Worm (Caenorhabditis elegans) whole organism, mixed stage, embryonic: ENCODE data around the gene mai-2.
"Not testable (repeated sequence)": the region's sequence is repeated elsewhere in the genome, so short reads cannot be mapped to it uniquely, and the experiment has no call there.

Experiments
- cnd-1 ChIP-seq: fragments of 200-800 bp; sonication (Bioruptor generic); optimal IDR thresholded peaks from 2 replicates; lab custom pipeline; 2018; ENCODE audit warnings: mild to moderate bottlenecking, missing genetic modification characterization, missing compliant biosample characterization
- elt-1 ChIP-seq: sonication (generic microtip); optimal IDR thresholded peaks from 2 replicates; lab custom pipeline; 2017; ENCODE audit warnings: missing genetic modification characterization, mild to moderate bottlenecking, missing compliant biosample characterization, antibody characterized with exemption, moderate library complexity, borderline replicate concordance; ENCODE audit not compliant: insufficient read depth
- elt-3 ChIP-seq: fragments of 150-350 bp; optimal IDR thresholded peaks from 2 replicates; lab custom pipeline; 2014; ENCODE audit warnings: missing biosample characterization, missing genetic modification characterization
- nhr-12 ChIP-seq: fragments of 150-350 bp; optimal IDR thresholded peaks from 2 replicates; lab custom pipeline; 2014; ENCODE audit warnings: missing biosample characterization, missing genetic modification characterization
- nhr-237 ChIP-seq: fragments of 150-350 bp; optimal IDR thresholded peaks from 2 replicates; lab custom pipeline; 2014; ENCODE audit warnings: missing biosample characterization, missing genetic modification characterization
- nhr-76 ChIP-seq: sonication (generic microtip); optimal IDR thresholded peaks from 2 replicates; lab custom pipeline; 2017; ENCODE audit warnings: missing biosample characterization, missing genetic modification characterization
- snpc-4 ChIP-seq: fragments of 150-350 bp; optimal IDR thresholded peaks from 2 replicates; lab custom pipeline; 2014; ENCODE audit warnings: missing biosample characterization, missing genetic modification characterization
- unc-39 ChIP-seq: fragments of 150-350 bp; optimal IDR thresholded peaks from 2 replicates; lab custom pipeline; 2014; ENCODE audit warnings: missing biosample characterization, missing genetic modification characterization
- unc-62 ChIP-seq: fragments of 150-350 bp; optimal IDR thresholded peaks from 2 replicates; lab custom pipeline; 2014; ENCODE audit warnings: missing biosample characterization, missing genetic modification reagents, missing genetic modification characterization

DNA sequence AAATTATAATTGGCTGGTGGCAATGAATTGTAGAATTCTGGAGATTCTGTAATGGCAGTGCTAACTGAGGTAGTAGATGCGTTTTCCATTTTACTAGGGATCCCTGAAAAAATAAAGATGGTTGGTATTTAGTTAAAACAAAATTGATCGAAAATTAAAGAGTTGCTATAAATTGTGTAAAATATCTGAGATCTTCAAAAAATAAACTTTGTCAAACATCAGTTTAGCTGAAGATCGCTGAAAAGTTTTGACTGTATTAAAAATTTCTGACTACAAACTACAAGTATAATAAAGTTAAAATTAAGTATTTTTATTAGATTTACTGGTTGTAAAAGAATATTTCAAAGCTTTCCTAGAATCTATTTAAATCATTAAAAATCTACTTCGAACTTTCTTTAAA is 4.3 kb downstream of the mai-2 start, which contains the start of gene B0546.5:
- not testable (repeated sequence) for TF ChIP-seq elt-1 (tag; lab: Kevin White, UChicago); elt-3 (tag; lab: Kevin White, UChicago); snpc-4; nhr-12 (tag; lab: Kevin White, UChicago); unc-62 (GFP tag; lab: Kevin White, UChicago); nhr-237 (tag; lab: Kevin White, UChicago); cnd-1 (tag; lab: Kevin White, UChicago); unc-39 (tag; lab: Kevin White, UChicago); nhr-76 (tag; lab: Kevin White, UChicago)
